Worm (Caenorhabditis elegans) whole organism, mixed stage, embryonic: Measurements from ENCODE around the gene F39F10.2.

Experiments
- ces-1 ChIP-seq: fragments of 150-350 bp; optimal IDR thresholded peaks from 2 replicates; lab custom pipeline; 2014; ENCODE audit warnings: missing biosample characterization, missing genetic modification reagents, missing genetic modification characterization
- lsy-2 ChIP-seq: fragments of 150-350 bp; optimal IDR thresholded peaks from 2 replicates; lab custom pipeline; 2014; ENCODE audit warnings: missing biosample characterization, missing genetic modification characterization
- mab-5 ChIP-seq: fragments of 150-350 bp; optimal IDR thresholded peaks from 2 replicates; lab custom pipeline; 2014; ENCODE audit warnings: missing biosample characterization, missing genetic modification characterization
- ztf-11 ChIP-seq: fragments of 150-350 bp; optimal IDR thresholded peaks from 2 replicates; lab custom pipeline; 2014; ENCODE audit warnings: missing biosample characterization, missing genetic modification characterization

ce11 chrX:16902657-16903056 is 8.0 kb downstream of the F39F10.2 start:
- no peak for TF ChIP-seq ztf-11 (tag; lab: Kevin White, UChicago)
- no peak for TF ChIP-seq ces-1 (GFP tag; lab: Kevin White, UChicago)
- no peak for TF ChIP-seq mab-5 (tag; lab: Kevin White, UChicago)
- TF ChIP-seq lsy-2 (tag; lab: Kevin White, UChicago) = no peak
